Worm (Caenorhabditis elegans) whole organism, L2 larva: ENCODE data around the gene R08B4.3.
A peak's percentile ranks its signal among the peaks of the same experiment; 100 is the strongest.

Experiments
- C34F6.9 ChIP-seq: fragments of 150-350 bp; optimal IDR thresholded peaks from 2 replicates; lab custom pipeline; 2014; ENCODE audit warnings: missing biosample characterization, missing genetic modification characterization
- F13H6.1 ChIP-seq: sonication (generic microtip); optimal IDR thresholded peaks from 2 replicates; lab custom pipeline; 2016; ENCODE audit warnings: missing genetic modification characterization, missing compliant biosample characterization
- Y55F3AM.14 ChIP-seq: fragments of 200-800 bp; sonication (Bioruptor generic); optimal IDR thresholded peaks from 2 replicates; lab custom pipeline; 2018; ENCODE audit warnings: mild to moderate bottlenecking, missing genetic modification characterization, missing compliant biosample characterization
- ZK546.5 ChIP-seq: sonication (generic microtip); optimal IDR thresholded peaks from 2 replicates; lab custom pipeline; 2017; ENCODE audit warnings: missing biosample characterization, missing genetic modification characterization
- alr-1 ChIP-seq: fragments of 150-350 bp; optimal IDR thresholded peaks from 2 replicates; lab custom pipeline; 2014; ENCODE audit warnings: missing biosample characterization, missing genetic modification characterization
- ama-1 ChIP-seq: fragments of 150-350 bp; optimal IDR thresholded peaks from 2 replicates; lab custom pipeline; 2018; ENCODE audit warnings: inconsistent platforms
- blmp-1 ChIP-seq: sonication (generic microtip); optimal IDR thresholded peaks from 2 replicates; lab custom pipeline; 2017; ENCODE audit warnings: missing genetic modification characterization, mild to moderate bottlenecking, missing compliant biosample characterization, antibody characterized with exemption, moderate library complexity; ENCODE audit not compliant: insufficient read depth
- ceh-16 ChIP-seq: fragments of 150-350 bp; optimal IDR thresholded peaks from 2 replicates; lab custom pipeline; 2014; ENCODE audit warnings: missing biosample characterization, missing genetic modification characterization
- ceh-82 ChIP-seq: fragments of 150-350 bp; optimal IDR thresholded peaks from 2 replicates; lab custom pipeline; 2014; ENCODE audit warnings: missing biosample characterization, missing genetic modification characterization
- elt-1 ChIP-seq: fragments of 150-350 bp; optimal IDR thresholded peaks from 2 replicates; lab custom pipeline; 2014; ENCODE audit warnings: missing biosample characterization, missing genetic modification characterization
- elt-3 ChIP-seq: sonication (generic microtip); optimal IDR thresholded peaks from 2 replicates; lab custom pipeline; 2017; ENCODE audit warnings: missing biosample characterization, missing genetic modification characterization
- fos-1 ChIP-seq: fragments of 150-350 bp; optimal IDR thresholded peaks from 2 replicates; lab custom pipeline; 2014; ENCODE audit warnings: missing biosample characterization, missing genetic modification characterization
- lin-39 ChIP-seq: fragments of 150-350 bp; optimal IDR thresholded peaks from 2 replicates; lab custom pipeline; 2014; ENCODE audit warnings: missing biosample characterization, missing genetic modification reagents, missing genetic modification characterization
- lsy-2 ChIP-seq, 2 experiments: fragments of 150-350 bp in 1 of 2; sonication (generic microtip) in 1 of 2; optimal IDR thresholded peaks; 2 replicates each; lab custom pipeline; 2014 to 2017; ENCODE audit warnings: missing biosample characterization in 2 of 2, missing genetic modification characterization in 2 of 2
- mab-5 ChIP-seq: fragments of 150-350 bp; optimal IDR thresholded peaks from 2 replicates; lab custom pipeline; 2014; ENCODE audit warnings: missing biosample characterization, missing genetic modification characterization
- nhr-10 ChIP-seq: sonication (generic microtip); optimal IDR thresholded peaks from 2 replicates; lab custom pipeline; 2017; ENCODE audit warnings: missing biosample characterization, missing genetic modification characterization
- nhr-11 ChIP-seq: fragments of 150-350 bp; optimal IDR thresholded peaks from 2 replicates; lab custom pipeline; 2014; ENCODE audit warnings: missing biosample characterization, missing genetic modification characterization
- nhr-129 ChIP-seq: fragments of 150-350 bp; optimal IDR thresholded peaks from 2 replicates; lab custom pipeline; 2014; ENCODE audit warnings: missing biosample characterization, missing genetic modification characterization
- nhr-21 ChIP-seq: fragments of 150-350 bp; optimal IDR thresholded peaks from 2 replicates; lab custom pipeline; 2014; ENCODE audit warnings: missing biosample characterization, missing genetic modification characterization
- nhr-23 ChIP-seq: fragments of 150-350 bp; optimal IDR thresholded peaks from 2 replicates; lab custom pipeline; 2014; ENCODE audit warnings: missing biosample characterization, missing genetic modification reagents, missing genetic modification characterization
- nhr-237 ChIP-seq: fragments of 150-350 bp; optimal IDR thresholded peaks from 2 replicates; lab custom pipeline; 2014; ENCODE audit warnings: missing biosample characterization, missing genetic modification characterization
- peb-1 ChIP-seq: fragments of 150-350 bp; optimal IDR thresholded peaks from 2 replicates; lab custom pipeline; 2014; ENCODE audit warnings: missing biosample characterization, missing genetic modification characterization
- sem-4 ChIP-seq: fragments of 150-350 bp; optimal IDR thresholded peaks from 2 replicates; lab custom pipeline; 2014; ENCODE audit warnings: missing biosample characterization, missing genetic modification reagents, missing genetic modification characterization
- sma-9 ChIP-seq, 2 experiments: fragments of 150-350 bp in 1 of 2; sonication (generic microtip) in 1 of 2; optimal IDR thresholded peaks; 2 replicates each; lab custom pipeline; 2014 to 2016; ENCODE audit warnings: missing genetic modification characterization in 2 of 2, mild to moderate bottlenecking in 1 of 2, missing biosample characterization in 1 of 2, missing compliant biosample characterization in 1 of 2, missing genetic modification reagents in 1 of 2, moderate library complexity in 1 of 2
- snpc-4 ChIP-seq: fragments of 150-350 bp; optimal IDR thresholded peaks from 2 replicates; lab custom pipeline; 2014; ENCODE audit warnings: missing biosample characterization, missing genetic modification characterization
- unc-39 ChIP-seq: fragments of 150-350 bp; optimal IDR thresholded peaks from 2 replicates; lab custom pipeline; 2014; ENCODE audit warnings: missing biosample characterization, missing genetic modification characterization
- unc-55 ChIP-seq: fragments of 150-350 bp; sonication (generic microtip); optimal IDR thresholded peaks from 3 replicates; lab custom pipeline; 2014; ENCODE audit warnings: missing biosample characterization, missing genetic modification reagents, missing genetic modification characterization
- unc-62 ChIP-seq: fragments of 150-350 bp; optimal IDR thresholded peaks from 2 replicates; lab custom pipeline; 2014; ENCODE audit warnings: missing biosample characterization, missing genetic modification reagents, missing genetic modification characterization
- zag-1 ChIP-seq: fragments of 150-350 bp; optimal IDR thresholded peaks from 2 replicates; lab custom pipeline; 2014; ENCODE audit warnings: missing biosample characterization, missing genetic modification characterization
- ztf-11 ChIP-seq: sonication (generic microtip); optimal IDR thresholded peaks from 2 replicates; lab custom pipeline; 2017; ENCODE audit warnings: missing biosample characterization, missing genetic modification characterization
- ztf-4 ChIP-seq: fragments of 150-350 bp; optimal IDR thresholded peaks from 2 replicates; lab custom pipeline; 2014; ENCODE audit warnings: missing biosample characterization, missing genetic modification characterization

The R08B4.3 gene

DNA sequence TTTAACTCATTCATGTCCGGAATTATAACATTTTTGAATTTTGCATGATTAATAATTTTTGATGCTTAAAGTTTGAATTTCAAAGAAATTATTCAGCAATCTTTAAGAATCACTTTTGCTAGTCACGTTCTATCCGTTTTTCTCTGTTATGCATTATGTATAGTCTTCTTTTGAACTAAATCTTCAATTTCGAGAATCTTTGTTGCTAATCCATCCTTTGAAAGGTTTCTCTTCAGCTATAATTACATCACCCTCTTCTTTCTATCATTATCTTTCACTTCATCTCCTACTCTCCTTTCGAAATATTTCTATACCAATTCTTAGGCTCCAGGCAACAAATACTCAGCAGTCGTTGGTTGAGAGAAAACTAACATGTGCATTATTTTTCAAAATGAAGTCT, 30.7 kb upstream of the R08B4.3 start:
- TF ChIP-seq C34F6.9 (tag; lab: Kevin White, UChicago), result no peak
- no peak for TF ChIP-seq nhr-237
- no peak for TF ChIP-seq lin-39 (tag; lab: Kevin White, UChicago)
- TF ChIP-seq, all 48 proteins: peak for 0

DNA sequence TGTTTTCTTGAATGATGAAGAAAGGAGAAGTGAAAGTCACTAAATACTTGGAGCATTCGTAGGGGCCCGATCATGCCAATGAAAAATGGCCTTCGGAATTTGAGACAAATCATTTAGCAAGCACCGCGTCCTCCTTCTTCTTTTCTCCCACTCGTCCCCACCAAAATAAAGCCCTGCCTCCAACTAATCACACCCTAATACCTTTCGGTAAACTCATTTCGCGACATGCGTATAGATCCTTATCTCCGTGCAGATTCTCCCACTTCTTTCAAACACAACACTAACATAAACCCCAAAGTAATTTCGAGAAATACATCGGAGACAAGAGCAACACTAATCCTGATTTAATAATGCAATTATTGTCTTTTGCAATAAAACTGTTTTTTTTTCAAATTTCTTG, 16.8 kb upstream of the R08B4.3 start:
- TF ChIP-seq nhr-11, result no peak
- no peak for TF ChIP-seq nhr-10
- TF ChIP-seq alr-1, result peak; percentile 47
- peak; percentile 82 for TF ChIP-seq mab-5 (tag; lab: Kevin White, UChicago)
- TF ChIP-seq lsy-2 (tag; optimal IDR thresholded peaks at IDR 0.05; lab: Kevin White, UChicago), result no peak
- TF ChIP-seq unc-55 (GFP tag; lab: Kevin White, UChicago), result peak; percentile 68
- TF ChIP-seq elt-3 (tag; lab: Kevin White, UChicago), result no peak
- TF ChIP-seq, all 48 proteins: peak for 3

DNA sequence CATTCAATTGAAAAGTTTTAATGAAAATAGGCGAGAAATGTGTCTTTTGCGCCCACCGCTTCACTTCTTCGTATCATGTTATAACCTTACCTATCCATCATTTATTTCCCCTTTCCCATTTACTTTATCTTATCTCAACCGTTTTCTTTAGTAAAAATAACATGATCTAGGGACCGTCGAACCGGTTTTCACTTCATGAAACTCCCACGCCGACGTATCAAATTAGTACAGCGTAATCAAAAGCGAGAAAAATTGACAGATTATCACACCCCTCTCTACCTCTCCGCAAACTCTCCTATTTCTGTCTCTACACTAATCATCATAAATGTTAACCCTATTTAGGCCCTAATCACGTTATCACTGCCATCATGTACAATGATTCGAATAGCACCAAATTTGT, 16.2 kb upstream of the R08B4.3 start:
- TF ChIP-seq mab-5 (tag; lab: Kevin White, UChicago) (no peak), ama-1 (lab: Kevin White, UChicago) (no peak), C34F6.9 (tag; lab: Kevin White, UChicago) (no peak), unc-55 (GFP tag; lab: Kevin White, UChicago) (no peak), sma-9 (GFP tag; optimal IDR thresholded peaks at IDR 0.05; lab: Kevin White, UChicago) (peak; percentile 55), sma-9 (tag; optimal IDR thresholded peaks at IDR 0.05; lab: Kevin White, UChicago) (no peak), nhr-21 (tag; lab: Kevin White, UChicago) (peak; percentile 12), ceh-16 (tag; lab: Kevin White, UChicago) (no peak), blmp-1 (tag; lab: Kevin White, UChicago) (peak; percentile 3), fos-1 (tag; lab: Kevin White, UChicago) (peak; percentile 7), zag-1 (tag; lab: Kevin White, UChicago) (no peak), peb-1 (tag; lab: Kevin White, UChicago) (no peak), elt-1 (no peak), unc-62 (GFP tag; lab: Kevin White, UChicago) (no peak), nhr-10 (no peak), ZK546.5 (no peak), ceh-82 (no peak)

DNA sequence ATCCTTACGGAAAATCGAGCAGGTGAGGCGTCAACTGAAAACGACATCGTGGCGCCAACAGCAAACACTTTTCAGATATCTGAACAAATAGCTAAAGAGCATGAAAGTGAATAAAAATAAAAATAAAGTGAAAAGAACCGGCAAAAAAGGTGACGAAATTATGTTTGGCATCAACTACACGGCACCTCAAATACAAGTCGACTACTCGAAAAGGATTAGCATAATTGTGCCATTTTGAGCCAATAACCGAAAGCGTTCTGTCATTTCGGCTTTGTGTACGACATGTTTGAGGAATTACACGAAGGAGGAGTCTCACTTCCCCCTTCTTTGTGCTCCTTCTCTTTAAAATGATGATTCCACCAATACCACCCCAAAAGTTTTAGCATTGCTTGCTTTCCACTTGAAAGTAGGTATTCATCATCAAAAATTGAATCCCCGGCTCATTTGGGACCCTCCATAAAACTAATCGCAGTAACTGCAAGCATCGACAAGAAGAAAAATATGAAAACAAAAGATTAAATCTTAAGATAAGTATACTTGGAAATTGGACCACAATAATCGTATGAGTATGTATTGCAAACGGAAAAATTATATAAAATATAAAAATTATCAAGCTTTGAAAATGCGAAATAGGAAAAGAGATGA, 14.1 kb upstream of the R08B4.3 start:
- TF ChIP-seq alr-1, result peak; percentile 64
- TF ChIP-seq mab-5 (tag; lab: Kevin White, UChicago), result peak; percentile 72
- TF ChIP-seq unc-55 (GFP tag; lab: Kevin White, UChicago), result peak; percentile 64
- TF ChIP-seq fos-1 (tag; lab: Kevin White, UChicago), result no peak
- TF ChIP-seq, all 48 proteins: peak for 3

DNA sequence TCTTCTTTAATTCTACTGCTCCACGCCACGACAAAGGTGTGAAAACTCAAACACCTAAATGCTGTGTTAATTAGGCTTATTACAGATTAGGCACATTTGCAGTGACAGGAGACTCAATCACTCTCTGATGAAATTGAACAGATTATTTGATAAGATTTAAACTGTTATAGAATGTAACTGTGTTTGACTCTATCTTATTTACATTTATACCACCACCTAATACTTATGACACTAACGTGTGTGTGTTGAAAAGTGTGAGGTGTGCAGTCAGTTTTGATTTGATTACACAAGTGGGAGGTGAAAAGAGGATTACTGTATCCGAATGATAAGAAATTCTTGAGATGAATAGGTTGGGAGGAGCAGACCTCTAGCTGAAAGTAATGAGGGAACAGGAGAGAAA, 11.5 kb upstream of the R08B4.3 start:
- peak; percentile 26 for TF ChIP-seq fos-1 (tag; lab: Kevin White, UChicago)
- TF ChIP-seq snpc-4, result no peak

DNA sequence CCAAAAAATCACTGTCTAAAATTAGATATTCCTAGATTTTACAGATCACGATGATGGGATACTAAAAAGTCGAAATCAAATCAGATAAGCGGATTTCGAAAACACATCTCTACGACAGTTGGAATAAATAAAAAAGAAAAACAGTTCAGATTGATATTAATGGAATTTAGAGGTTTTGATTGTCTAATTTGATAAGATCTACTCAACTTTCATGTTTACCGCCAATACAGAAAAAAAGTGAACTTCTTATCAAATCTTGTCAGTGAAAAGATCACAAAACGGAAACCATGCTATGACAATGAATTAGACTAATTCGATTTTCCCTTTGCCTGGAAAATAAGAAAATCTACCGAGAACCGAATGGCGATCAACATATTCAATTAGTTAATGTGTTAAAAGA, 5.5 kb upstream of the R08B4.3 start:
- TF ChIP-seq F13H6.1 (tag; lab: Kevin White, UChicago), result no peak
- TF ChIP-seq, all 48 proteins: peak for 0

DNA sequence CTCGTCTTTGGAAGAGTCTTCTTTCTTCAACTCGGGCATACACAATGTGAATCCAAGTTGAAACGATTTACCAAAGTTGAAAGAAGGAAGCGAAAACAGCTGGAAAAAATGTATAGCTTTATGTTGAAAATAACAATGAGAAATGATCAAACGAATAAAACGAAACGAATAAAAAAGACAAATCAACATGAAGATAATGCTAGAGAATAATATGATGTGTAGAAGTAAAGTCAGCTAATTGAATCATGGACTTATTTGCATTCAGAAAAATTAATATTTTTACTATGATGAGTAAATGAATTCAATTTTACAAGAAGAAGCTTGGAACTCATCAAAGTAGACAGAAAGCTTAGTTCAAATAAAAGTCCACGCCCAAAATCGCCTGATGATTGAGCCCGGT, 4.7 kb upstream of the R08B4.3 start, which contains the start of gene alr-1:
Gene alr-1, minus strand, starts transcription at position 101 of the 400 bp plus-strand sequence.
- TF ChIP-seq nhr-10, result no peak
- TF ChIP-seq peb-1 (tag; lab: Kevin White, UChicago), result no peak
- TF ChIP-seq nhr-129 (tag; lab: Kevin White, UChicago), result no peak
- TF ChIP-seq blmp-1 (tag; lab: Kevin White, UChicago), result no peak
- TF ChIP-seq ztf-11 (tag; lab: Kevin White, UChicago), result no peak
- no peak for TF ChIP-seq Y55F3AM.14
- no peak for TF ChIP-seq ztf-4 (tag; lab: Kevin White, UChicago)
- no peak for TF ChIP-seq sma-9 (GFP tag; optimal IDR thresholded peaks at IDR 0.05; lab: Kevin White, UChicago)
- no peak for TF ChIP-seq sma-9 (tag; optimal IDR thresholded peaks at IDR 0.05; lab: Kevin White, UChicago)
- no peak for TF ChIP-seq nhr-11
- TF ChIP-seq sem-4 (tag; lab: Kevin White, UChicago), result no peak
- TF ChIP-seq nhr-23 (tag; lab: Kevin White, UChicago), result no peak
- TF ChIP-seq C34F6.9 (tag; lab: Kevin White, UChicago), result no peak
- TF ChIP-seq unc-39 (tag; lab: Kevin White, UChicago), result no peak
- TF ChIP-seq unc-55 (GFP tag; lab: Kevin White, UChicago), result no peak
- no peak for TF ChIP-seq nhr-237
